Fruit fly (Drosophila melanogaster) whole organism, embryonic: ENCODE measurements around the gene CG10512.

Source experiments
- ATbp ChIP-seq: fragments of 200-800 bp; sonication (Bioruptor generic); optimal IDR thresholded peaks from 2 replicates; lab custom pipeline; 2017; ENCODE audit warnings: missing biosample characterization, mild to moderate bottlenecking, missing genetic modification characterization, missing genetic modification reagents
- Adf1 ChIP-seq: fragments of 200-800 bp; sonication (Bioruptor generic); IDR thresholded peaks from 2 replicates; pipeline ENCODE4 v1.3.6; 2022; ENCODE audit warnings: missing biosample characterization, missing genetic modification characterization
- Aef1 ChIP-seq: fragments of 200-800 bp; sonication (Bioruptor generic); IDR thresholded peaks from 3 replicates; pipeline ENCODE4 v1.3.6; 2022; ENCODE audit warnings: missing biosample characterization, missing genetic modification characterization
- Atf3 ChIP-seq: fragments of 200-800 bp; sonication (Bioruptor generic); optimal IDR thresholded peaks from 3 replicates; lab custom pipeline; 2016; ENCODE audit warnings: missing biosample characterization, missing genetic modification characterization
- CG10209 ChIP-seq: fragments of 200-800 bp; sonication (Bioruptor generic); optimal IDR thresholded peaks from 3 replicates; lab custom pipeline; 2017; ENCODE audit warnings: missing biosample characterization, mild to moderate bottlenecking, missing genetic modification characterization, missing genetic modification reagents
- CG10267 ChIP-seq: fragments of 200-800 bp; sonication (Bioruptor generic); optimal IDR thresholded peaks from 2 replicates; lab custom pipeline; 2018; ENCODE audit warnings: missing biosample characterization, mild to moderate bottlenecking, missing genetic modification characterization, moderate library complexity
- CG10959 ChIP-seq: fragments of 200-800 bp; sonication (Bioruptor generic); IDR thresholded peaks from 2 replicates; pipeline ENCODE4 v1.3.6; 2022; ENCODE audit warnings: missing biosample characterization, missing genetic modification characterization
- CG12744 ChIP-seq: fragments of 200-800 bp; sonication (Bioruptor generic); optimal IDR thresholded peaks from 2 replicates; lab custom pipeline; 2016; ENCODE audit warnings: missing biosample characterization, missing genetic modification characterization
- CG15514 ChIP-seq: fragments of 200-800 bp; sonication (Bioruptor generic); optimal IDR thresholded peaks from 3 replicates; lab custom pipeline; 2017; ENCODE audit warnings: missing biosample characterization, missing genetic modification characterization, mild to moderate bottlenecking, moderate library complexity, missing genetic modification reagents
- CG16863 ChIP-seq: fragments of 200-800 bp; sonication (Bioruptor generic); optimal IDR thresholded peaks from 3 replicates; lab custom pipeline; 2016; ENCODE audit warnings: missing biosample characterization, missing genetic modification characterization
- CG2202 ChIP-seq: fragments of 200-800 bp; sonication (Bioruptor generic); optimal IDR thresholded peaks from 2 replicates; lab custom pipeline; 2018; ENCODE audit warnings: missing biosample characterization, mild to moderate bottlenecking, missing genetic modification characterization
- CG2712 ChIP-seq: fragments of 200-800 bp; optimal IDR thresholded peaks from 3 replicates; lab custom pipeline; 2019; ENCODE audit warnings: missing biosample characterization, mild to moderate bottlenecking, missing genetic modification characterization, moderate library complexity
- CG31224 ChIP-seq: fragments of 200-800 bp; sonication (Bioruptor generic); IDR thresholded peaks from 2 replicates; pipeline ENCODE4 v1.3.6; 2022; ENCODE audit warnings: missing biosample characterization, missing genetic modification characterization
- CG3163 ChIP-seq: fragments of 200-800 bp; sonication (Bioruptor generic); optimal IDR thresholded peaks from 3 replicates; lab custom pipeline; 2016; ENCODE audit warnings: missing biosample characterization, missing genetic modification characterization
- CG32532 ChIP-seq: fragments of 200-800 bp; sonication (Bioruptor generic); IDR thresholded peaks from 2 replicates; pipeline ENCODE4 v1.3.6; 2022; ENCODE audit warnings: missing biosample characterization, missing genetic modification characterization
- CG3281 ChIP-seq: fragments of 200-800 bp; sonication (Bioruptor generic); optimal IDR thresholded peaks from 3 replicates; lab custom pipeline; 2017; ENCODE audit warnings: missing biosample characterization, mild to moderate bottlenecking, missing genetic modification characterization
- CG34376 ChIP-seq: fragments of 200-800 bp; sonication (Bioruptor generic); optimal IDR thresholded peaks from 2 replicates; lab custom pipeline; 2018; ENCODE audit warnings: missing biosample characterization, mild to moderate bottlenecking, missing genetic modification characterization
- CG4617 ChIP-seq: fragments of 200-800 bp; sonication (Bioruptor generic); optimal IDR thresholded peaks from 3 replicates; lab custom pipeline; 2016; ENCODE audit warnings: missing biosample characterization, missing genetic modification characterization, borderline replicate concordance
- CG6175 ChIP-seq: fragments of 200-800 bp; sonication (Bioruptor generic); IDR thresholded peaks from 3 replicates; pipeline ENCODE4 v1.3.6; 2022; ENCODE audit warnings: missing biosample characterization, missing genetic modification characterization
- CG6272 ChIP-seq: fragments of 200-800 bp; sonication (Bioruptor generic); IDR thresholded peaks from 2 replicates; pipeline ENCODE4 v1.3.6; 2022; ENCODE audit warnings: missing biosample characterization, missing genetic modification characterization
- CG7745 ChIP-seq: fragments of 200-800 bp; sonication (Bioruptor generic); optimal IDR thresholded peaks from 2 replicates; lab custom pipeline; 2018; ENCODE audit warnings: missing biosample characterization, mild to moderate bottlenecking, missing genetic modification characterization, moderate library complexity
- CG8478 ChIP-seq: fragments of >200 bp; optimal IDR thresholded peaks from 2 replicates; lab custom pipeline; 2018
- CG9797 ChIP-seq: fragments of 200-800 bp; sonication (Bioruptor generic); optimal IDR thresholded peaks from 3 replicates; lab custom pipeline; 2018; ENCODE audit warnings: missing biosample characterization, mild to moderate bottlenecking, missing genetic modification characterization
- D19A ChIP-seq: fragments of 200-800 bp; optimal IDR thresholded peaks from 3 replicates; lab custom pipeline; 2019; ENCODE audit warnings: missing biosample characterization, mild to moderate bottlenecking, missing genetic modification characterization, moderate library complexity
- Dfd ChIP-seq, 2 experiments: fragments of >200 bp; optimal IDR thresholded peaks; 2 replicates each; lab custom pipeline; 2017; ENCODE audit warnings: missing biosample characterization in 2 of 2, missing genetic modification characterization in 2 of 2
- Doc3 ChIP-seq: fragments of 200-800 bp; sonication (Bioruptor generic); IDR thresholded peaks from 3 replicates; pipeline ENCODE4 v1.3.6; 2022; ENCODE audit warnings: missing biosample characterization, missing genetic modification characterization; ENCODE audit not compliant: partially characterized antibody
- E2f2 ChIP-seq: fragments of 200-800 bp; sonication (Bioruptor generic); IDR thresholded peaks from 2 replicates; pipeline ENCODE4 v1.3.6; 2022; ENCODE audit warnings: missing biosample characterization, missing genetic modification characterization
- Fer3 ChIP-seq: fragments of 200-800 bp; sonication (Bioruptor generic); optimal IDR thresholded peaks from 2 replicates; lab custom pipeline; 2018; ENCODE audit warnings: missing biosample characterization, mild to moderate bottlenecking, missing genetic modification characterization, moderate library complexity
- Hsf ChIP-seq: fragments of 200-800 bp; sonication (Bioruptor generic); optimal IDR thresholded peaks from 3 replicates; lab custom pipeline; 2016; ENCODE audit warnings: missing biosample characterization, missing genetic modification characterization
- Med ChIP-seq: fragments of 200-800 bp; sonication (Bioruptor generic); peaks from one replicate; lab custom pipeline; 2016; ENCODE audit warnings: missing biosample characterization, missing genetic modification characterization, mild to moderate bottlenecking, inconsistent platforms, moderate library complexity
- NC2α ChIP-seq: fragments of 200-800 bp; sonication (Bioruptor generic); optimal IDR thresholded peaks from 2 replicates; lab custom pipeline; 2016; ENCODE audit warnings: missing biosample characterization, missing genetic modification characterization
- Scr ChIP-seq: fragments of 200-800 bp; sonication (Bioruptor generic); IDR thresholded peaks from 2 replicates; pipeline ENCODE4 v1.3.6; 2022; ENCODE audit warnings: missing biosample characterization, missing genetic modification characterization; ENCODE audit not compliant: partially characterized antibody
- Sox102F ChIP-seq: fragments of 200-800 bp; sonication (Bioruptor generic); optimal IDR thresholded peaks from 2 replicates; lab custom pipeline; 2018; ENCODE audit warnings: missing biosample characterization, mild to moderate bottlenecking, missing genetic modification characterization, moderate library complexity
- bowl ChIP-seq: fragments of 200-800 bp; sonication (Bioruptor generic); IDR thresholded peaks from 2 replicates; pipeline ENCODE4 v1.3.6; 2022; ENCODE audit warnings: missing biosample characterization, missing genetic modification characterization
- cas ChIP-seq: fragments of 200-800 bp; sonication (Bioruptor generic); IDR thresholded peaks from 2 replicates; pipeline ENCODE4 v1.3.6; 2022; ENCODE audit warnings: missing biosample characterization, missing genetic modification characterization
- caup ChIP-seq: fragments of 200-800 bp; sonication (Bioruptor generic); optimal IDR thresholded peaks from 3 replicates; lab custom pipeline; 2017; ENCODE audit warnings: missing biosample characterization, mild to moderate bottlenecking, missing genetic modification characterization, moderate library complexity; ENCODE audit not compliant: severe bottlenecking
- ewg ChIP-seq: fragments of 200-800 bp; sonication (Bioruptor generic); optimal IDR thresholded peaks from 3 replicates; lab custom pipeline; 2017; ENCODE audit warnings: mild to moderate bottlenecking, missing biosample characterization, missing genetic modification reagents, missing genetic modification characterization
- fru ChIP-seq: fragments of >200 bp; optimal IDR thresholded peaks from 2 replicates; lab custom pipeline; 2017
- gsb ChIP-seq: fragments of 200-800 bp; sonication (Bioruptor generic); IDR thresholded peaks from 2 replicates; pipeline ENCODE4 v1.3.6; 2022; ENCODE audit warnings: missing biosample characterization, missing genetic modification characterization
- her ChIP-seq: fragments of 200-800 bp; sonication (Bioruptor generic); optimal IDR thresholded peaks from 2 replicates; lab custom pipeline; 2016; ENCODE audit warnings: missing biosample characterization, missing genetic modification characterization
- odd ChIP-seq: fragments of 200-800 bp; sonication (Bioruptor generic); optimal IDR thresholded peaks from 2 replicates; lab custom pipeline; 2017; ENCODE audit warnings: missing biosample characterization, mild to moderate bottlenecking, missing genetic modification characterization
- pzg ChIP-seq: fragments of 200-800 bp; sonication (Bioruptor generic); optimal IDR thresholded peaks from 3 replicates; lab custom pipeline; 2018; ENCODE audit warnings: missing biosample characterization, mild to moderate bottlenecking, missing genetic modification characterization, moderate library complexity
- row ChIP-seq: fragments of 200-800 bp; sonication (Bioruptor generic); IDR thresholded peaks from 3 replicates; pipeline ENCODE4 v1.3.6; 2022; ENCODE audit warnings: missing biosample characterization, missing genetic modification characterization
- seq ChIP-seq: fragments of 200-800 bp; sonication (Bioruptor generic); IDR thresholded peaks from 2 replicates; pipeline ENCODE4 v1.3.6; 2022; ENCODE audit warnings: missing biosample characterization, missing genetic modification characterization
- shn ChIP-seq: fragments of 200-800 bp; sonication (Bioruptor generic); optimal IDR thresholded peaks from 3 replicates; lab custom pipeline; 2016; ENCODE audit warnings: missing biosample characterization, missing genetic modification characterization
- slbo ChIP-seq: fragments of 200-800 bp; sonication (Bioruptor generic); IDR thresholded peaks from 2 replicates; pipeline ENCODE4 v1.3.6; 2022; ENCODE audit warnings: missing biosample characterization, missing genetic modification characterization
- sna ChIP-seq: fragments of 200-800 bp; sonication (Bioruptor generic); IDR thresholded peaks from 2 replicates; pipeline ENCODE4 v1.3.6; 2022; ENCODE audit warnings: missing biosample characterization, missing genetic modification characterization; ENCODE audit not compliant: partially characterized antibody
- stwl ChIP-seq: fragments of 200-800 bp; sonication (Bioruptor generic); optimal IDR thresholded peaks from 3 replicates; lab custom pipeline; 2018; ENCODE audit warnings: missing biosample characterization, mild to moderate bottlenecking, missing genetic modification characterization, moderate library complexity
- tio ChIP-seq: fragments of 200-800 bp; sonication (Bioruptor generic); optimal IDR thresholded peaks from 2 replicates; lab custom pipeline; 2017; ENCODE audit warnings: missing biosample characterization, missing genetic modification characterization, inconsistent platforms
- unpg ChIP-seq: fragments of 200-800 bp; sonication (Bioruptor generic); optimal IDR thresholded peaks from 3 replicates; lab custom pipeline; 2018; ENCODE audit warnings: missing biosample characterization, mild to moderate bottlenecking, missing genetic modification characterization, moderate library complexity

The CG10512 gene

DNA sequence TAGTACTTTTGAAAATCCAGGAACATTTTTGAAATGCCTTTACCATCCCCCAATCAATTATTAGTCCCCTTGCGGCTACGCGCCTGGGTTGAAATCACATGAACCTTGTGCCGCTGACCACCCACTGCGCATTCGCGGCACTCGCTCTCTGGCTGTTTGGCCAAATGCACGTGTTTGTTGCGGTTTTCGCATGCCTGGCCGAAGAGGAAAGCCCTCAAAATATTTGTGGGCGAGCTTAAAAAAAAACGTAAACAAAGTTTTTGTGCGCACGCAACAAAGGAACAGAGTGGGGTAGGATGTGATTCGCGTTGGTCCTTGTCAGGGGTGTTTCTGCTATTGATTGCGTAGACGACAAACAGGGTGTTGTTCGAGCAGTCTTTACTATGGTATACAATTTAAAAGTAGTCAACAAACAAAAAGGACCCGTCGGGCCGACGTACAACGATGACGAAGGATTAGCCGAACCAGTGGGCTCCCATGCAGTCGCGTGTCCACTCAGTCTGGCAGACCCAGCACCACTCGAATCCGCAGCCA, 8.3 kb upstream of the CG10512 start (continued):
- no peak for TF ChIP-seq E2f2 (GFP tag; lab: Robert Waterston, UW)
- no peak for TF ChIP-seq Doc3
- peak; percentile 86 for TF ChIP-seq ewg
- no peak for TF ChIP-seq CG7745 (tag; lab: Kevin White, UChicago)
- no peak for TF ChIP-seq Scr (GFP tag; lab: Robert Waterston, UW)
- peak; percentile 46 for TF ChIP-seq Med (GFP tag; lab: Kevin White, UChicago)
- TF ChIP-seq seq, result 0 out of 2 replicates have a peak, but pooled peaks have one; percentile 22

DNA sequence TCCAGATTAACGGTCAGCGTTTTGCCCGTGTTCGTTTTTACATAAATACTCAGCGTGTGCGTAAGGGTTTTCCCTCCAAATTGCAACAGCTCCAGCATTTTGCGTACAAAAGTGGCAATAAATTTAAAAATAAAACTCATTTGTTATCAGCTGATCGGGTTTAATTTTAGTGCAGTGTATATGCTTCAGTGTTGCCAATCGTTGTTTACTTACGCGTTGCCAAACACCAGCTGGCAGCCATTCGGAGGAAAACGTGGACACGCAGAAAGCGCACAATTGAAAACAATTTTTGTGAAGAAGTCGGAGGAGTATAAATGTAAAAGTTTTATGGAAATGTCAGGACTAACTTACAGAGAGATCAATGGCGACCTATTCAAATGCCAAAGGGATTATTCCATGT, 6.2 kb upstream of the CG10512 start, which contains the start of the genes Targ3 and park:
Targ3 (plus strand) TSS at position 269 of the 400 bp plus-strand sequence.
park (minus strand) TSS at position 291 of the 400 bp plus-strand sequence.
- TF ChIP-seq cas (no peak), Hsf (GFP tag; lab: Kevin White, UChicago) (peak; percentile 56), ATbp (GFP tag; lab: Kevin White, UChicago) (no peak), row (GFP tag; lab: Robert Waterston, UW) (peak; percentile 34; the same call in 1 of the 3 replicates), shn (peak; percentile 39), fru (lab: Kevin White, UChicago) (no peak), her (peak; percentile 30), CG2202 (tag; lab: Kevin White, UChicago) (no peak), CG8478 (lab: Kevin White, UChicago) (no peak), Sox102F (no peak), Fer3 (no peak), CG10209 (peak; percentile 30), Aef1 (no peak), Adf1 (no peak), CG10267 (tag; lab: Kevin White, UChicago) (peak; percentile 31), CG34376 (GFP tag; lab: Kevin White, UChicago) (no peak), CG9797 (peak; percentile 9), CG10959 (GFP tag; lab: Robert Waterston, UW) (no peak), NC2α (GFP tag; lab: Kevin White, UChicago) (no peak), CG6175 (GFP tag; lab: Robert Waterston, UW) (no peak), pzg (GFP tag; lab: Kevin White, UChicago) (peak; percentile 86), sna (GFP tag; lab: Robert Waterston, UW) (peak; percentile 30; the same call in 1 of the 2 replicates), stwl (peak; percentile 71), unpg (peak; percentile 9), CG4617 (GFP tag; lab: Kevin White, UChicago) (peak; percentile 57), gsb (no peak), CG15514 (GFP tag; lab: Kevin White, UChicago) (peak; percentile 41), bowl (no peak), D19A (tag; lab: Kevin White, UChicago) (peak; percentile 2), odd (no peak), CG31224 (GFP tag; lab: Robert Waterston, UW) (no peak), CG6272 (GFP tag; lab: Robert Waterston, UW) (0 out of 2 replicates have a peak, but pooled peaks have one; percentile 11), slbo (GFP tag; lab: Robert Waterston, UW) (peak; percentile 71), CG32532 (GFP tag; lab: Robert Waterston, UW) (no peak), CG16863 (GFP tag; lab: Kevin White, UChicago) (no peak), CG12744 (GFP tag; lab: Kevin White, UChicago) (no peak), Dfd (GFP tag; optimal IDR thresholded peaks at IDR 0.05; lab: Kevin White, UChicago) (no peak), CG2712 (tag; lab: Kevin White, UChicago) (no peak), tio (GFP tag; lab: Kevin White, UChicago) (no peak), CG3163 (peak; percentile 19), Atf3 (no peak), caup (GFP tag; lab: Kevin White, UChicago) (no peak), CG3281 (GFP tag; lab: Kevin White, UChicago) (no peak)
